Fruit fly (Drosophila melanogaster) whole organism, wandering third instar larva: ENCODE measurements around the gene CG9328.
A peak's percentile ranks its signal among the peaks of the same experiment; 100 is the strongest.

Source experiments
- Abd-B ChIP-seq: fragments of >200 bp; optimal IDR thresholded peaks from 2 replicates; lab custom pipeline; 2017; ENCODE audit warnings: missing biosample characterization, missing genetic modification characterization
- CG32264 ChIP-seq: fragments of 200-800 bp; sonication (Bioruptor generic); optimal IDR thresholded peaks from 2 replicates; lab custom pipeline; 2016; ENCODE audit warnings: missing biosample characterization, missing genetic modification characterization
- CG9705 ChIP-seq: fragments of 200-800 bp; sonication (Bioruptor generic); optimal IDR thresholded peaks from 2 replicates; lab custom pipeline; 2018; ENCODE audit warnings: missing biosample characterization, mild to moderate bottlenecking, missing genetic modification characterization
- CrebA ChIP-seq: fragments of 200-800 bp; sonication (Bioruptor generic); optimal IDR thresholded peaks from 2 replicates; lab custom pipeline; 2016; ENCODE audit warnings: missing biosample characterization, mild to moderate bottlenecking, missing genetic modification characterization, borderline replicate concordance
- Dfd ChIP-seq: fragments of >200 bp; optimal IDR thresholded peaks from 2 replicates; lab custom pipeline; 2017; ENCODE audit warnings: missing biosample characterization, missing genetic modification characterization
- Dif ChIP-seq: fragments of 200-275, 200-300 bp; sonication (Bioruptor generic); optimal IDR thresholded peaks from 2 replicates; lab custom pipeline; 2018; ENCODE audit warnings: missing biosample characterization, missing genetic modification characterization; ENCODE audit not compliant: partially characterized antibody
- GATAd ChIP-seq: sonication (Bioruptor generic); optimal IDR thresholded peaks from 2 replicates; lab custom pipeline; 2016; ENCODE audit warnings: missing biosample characterization, missing genetic modification characterization
- HLH106 ChIP-seq: fragments of 200-800 bp; optimal IDR thresholded peaks from 3 replicates; lab custom pipeline; 2019; ENCODE audit warnings: missing biosample characterization, mild to moderate bottlenecking, missing genetic modification characterization, moderate library complexity
- Hnf4 ChIP-seq: fragments of 200-800 bp; sonication (Bioruptor generic); optimal IDR thresholded peaks from 2 replicates; lab custom pipeline; 2016; ENCODE audit warnings: missing biosample characterization, mild to moderate bottlenecking, missing genetic modification characterization
- Hr78 ChIP-seq: fragments of >200 bp; optimal IDR thresholded peaks from 2 replicates; lab custom pipeline; 2017; ENCODE audit warnings: missing biosample characterization, missing genetic modification characterization
- Hr83 ChIP-seq: fragments of 200-300 bp; sonication (Bioruptor generic); optimal IDR thresholded peaks from 2 replicates; lab custom pipeline; 2016; ENCODE audit warnings: missing biosample characterization, mild to moderate bottlenecking, missing genetic modification characterization, moderate library complexity; ENCODE audit not compliant: poor library complexity, severe bottlenecking
- Jra ChIP-seq: sonication (Bioruptor generic); optimal IDR thresholded peaks from 2 replicates; lab custom pipeline; 2016; ENCODE audit warnings: missing biosample characterization, missing genetic modification characterization
- Mio ChIP-seq: sonication (Bioruptor generic); optimal IDR thresholded peaks from 2 replicates; lab custom pipeline; 2016; ENCODE audit warnings: missing biosample characterization, missing genetic modification characterization
- Myc ChIP-seq: fragments of >200 bp; optimal IDR thresholded peaks from 2 replicates; lab custom pipeline; 2017
- N ChIP-seq: fragments of >200 bp; optimal IDR thresholded peaks from 2 replicates; lab custom pipeline; 2018; ENCODE audit warnings: missing biosample characterization, missing external identifiers, missing genetic modification characterization
- OdsH ChIP-seq: fragments of 200-800 bp; sonication (Bioruptor generic); optimal IDR thresholded peaks from 2 replicates; lab custom pipeline; 2016; ENCODE audit warnings: missing biosample characterization, mild to moderate bottlenecking, missing genetic modification characterization
- Rel ChIP-seq, 2 experiments: fragments of 200-800 bp; sonication (Bioruptor generic) in 1 of 2; optimal IDR thresholded peaks; 2 replicates in 1 of 2; 3 replicates in 1 of 2; lab custom pipeline; 2016 to 2019; ENCODE audit warnings: mild to moderate bottlenecking in 2 of 2, missing biosample characterization in 2 of 2, missing genetic modification characterization in 2 of 2, moderate library complexity in 1 of 2
- Sp1 ChIP-seq: fragments of 200-800 bp; sonication (Bioruptor generic); optimal IDR thresholded peaks from 3 replicates; lab custom pipeline; 2019; ENCODE audit warnings: missing biosample characterization, mild to moderate bottlenecking, missing genetic modification characterization, moderate library complexity
- Vsx2 ChIP-seq: fragments of 200-300, 225-300 bp; sonication (Bioruptor generic); optimal IDR thresholded peaks from 2 replicates; lab custom pipeline; 2018; ENCODE audit warnings: missing biosample characterization, missing genetic modification characterization; ENCODE audit not compliant: partially characterized antibody
- br ChIP-seq: fragments of 200-800 bp; sonication (Bioruptor generic); optimal IDR thresholded peaks from 2 replicates; lab custom pipeline; 2016; ENCODE audit warnings: missing biosample characterization, missing genetic modification characterization
- brk ChIP-seq: fragments of 200-800 bp; sonication (Bioruptor generic); optimal IDR thresholded peaks from 2 replicates; lab custom pipeline; 2016; ENCODE audit warnings: missing biosample characterization, mild to moderate bottlenecking, missing genetic modification characterization
- dl ChIP-seq, 2 experiments: fragments of 175-275, 200-275 bp in 1 of 2; fragments of 200-275 bp in 1 of 2; sonication (Bioruptor generic); optimal IDR thresholded peaks; lab custom pipeline; 2018; ENCODE audit warnings: mild to moderate bottlenecking in 2 of 2, missing biosample characterization in 2 of 2, missing genetic modification characterization in 2 of 2, moderate library complexity in 2 of 2; ENCODE audit not compliant: partially characterized antibody in 2 of 2, insufficient read depth in 1 of 2
- dmrt93B ChIP-seq: fragments of 200-800 bp; sonication (Bioruptor generic); optimal IDR thresholded peaks from 2 replicates; lab custom pipeline; 2018; ENCODE audit warnings: missing biosample characterization, mild to moderate bottlenecking, missing genetic modification characterization
- dsf ChIP-seq: sonication (Bioruptor generic); optimal IDR thresholded peaks from 2 replicates; lab custom pipeline; 2016; ENCODE audit warnings: missing biosample characterization, missing genetic modification characterization, borderline replicate concordance
- ey ChIP-seq: fragments of 200-800 bp; sonication (Bioruptor generic); optimal IDR thresholded peaks from 2 replicates; lab custom pipeline; 2016; ENCODE audit warnings: missing biosample characterization, missing genetic modification characterization
- foxo ChIP-seq, 2 experiments: fragments of 200-800 bp; sonication (Bioruptor generic); optimal IDR thresholded peaks; 2 replicates in 1 of 2; 3 replicates in 1 of 2; lab custom pipeline; 2016 to 2017; ENCODE audit warnings: missing biosample characterization in 2 of 2, missing genetic modification characterization in 2 of 2
- fru ChIP-seq: fragments of 200-800 bp; sonication (Bioruptor generic); optimal IDR thresholded peaks from 3 replicates; lab custom pipeline; 2016; ENCODE audit warnings: missing biosample characterization, mild to moderate bottlenecking, missing genetic modification characterization
- h ChIP-seq: fragments of 200-800 bp; sonication (Bioruptor generic); optimal IDR thresholded peaks from 3 replicates; lab custom pipeline; 2016; ENCODE audit warnings: missing biosample characterization, mild to moderate bottlenecking, missing genetic modification characterization
- jim ChIP-seq: fragments of 175-275, 200-325 bp; sonication (Bioruptor generic); optimal IDR thresholded peaks from 2 replicates; lab custom pipeline; 2016; ENCODE audit warnings: missing biosample characterization, mild to moderate bottlenecking, missing genetic modification characterization
- lola ChIP-seq: fragments of >200 bp; optimal IDR thresholded peaks from 2 replicates; lab custom pipeline; 2017; ENCODE audit warnings: missing biosample characterization, missing genetic modification characterization
- pan ChIP-seq: fragments of >200 bp; optimal IDR thresholded peaks from 2 replicates; lab custom pipeline; 2017
- psq ChIP-seq: fragments of 200-800 bp; sonication (Bioruptor generic); optimal IDR thresholded peaks from 3 replicates; lab custom pipeline; 2017; ENCODE audit warnings: missing biosample characterization, mild to moderate bottlenecking, missing genetic modification characterization, moderate library complexity
- rgr ChIP-seq: fragments of 200-800 bp; sonication (Bioruptor generic); optimal IDR thresholded peaks from 3 replicates; lab custom pipeline; 2016; ENCODE audit warnings: missing biosample characterization, mild to moderate bottlenecking, missing genetic modification characterization
- sage ChIP-seq: fragments of 200-800 bp; sonication (Bioruptor generic); optimal IDR thresholded peaks from 2 replicates; lab custom pipeline; 2016; ENCODE audit warnings: missing biosample characterization, mild to moderate bottlenecking, missing genetic modification characterization
- sv ChIP-seq: fragments of 200-800 bp; sonication (Bioruptor generic); optimal IDR thresholded peaks from 3 replicates; lab custom pipeline; 2016; ENCODE audit warnings: missing biosample characterization, missing genetic modification characterization
- tai ChIP-seq: sonication (Bioruptor generic); optimal IDR thresholded peaks from 2 replicates; lab custom pipeline; 2016; ENCODE audit warnings: missing biosample characterization, missing genetic modification characterization
- usp ChIP-seq: fragments of >200 bp; optimal IDR thresholded peaks from 2 replicates; lab custom pipeline; 2017; ENCODE audit warnings: missing biosample characterization, missing genetic modification characterization
- woc ChIP-seq: sonication (Bioruptor generic); optimal IDR thresholded peaks from 2 replicates; lab custom pipeline; 2016; ENCODE audit warnings: missing biosample characterization, mild to moderate bottlenecking, missing genetic modification characterization

The CG9328 gene

DNA sequence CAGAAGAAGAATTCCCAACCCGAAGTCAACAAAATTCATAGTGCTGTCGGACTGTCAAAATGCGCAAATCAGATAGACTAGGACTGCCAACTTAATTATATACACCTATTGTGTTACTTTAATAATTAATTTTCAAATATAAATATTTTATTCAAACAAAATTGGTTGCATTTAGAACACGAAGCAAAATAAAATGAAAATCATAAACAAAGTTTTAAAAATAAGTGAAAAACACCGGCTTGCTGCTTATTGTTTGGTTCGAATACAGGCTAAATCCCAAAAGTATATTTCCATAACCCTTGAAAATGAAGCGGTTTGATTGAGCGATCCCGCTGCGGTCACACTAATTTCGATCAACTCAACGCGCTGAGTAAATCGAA, 39.7 kb upstream of the CG9328 start, which contains the start of the genes Rhau and dia:
Gene Rhau, minus strand, starts transcription at position 178 of the 380 bp plus-strand sequence.
Gene dia, plus strand, starts transcription at position 337 of the 380 bp plus-strand sequence.
- TF ChIP-seq Dfd (GFP tag; lab: Kevin White, UChicago) = no peak
- TF ChIP-seq foxo (GFP tag; optimal IDR thresholded peaks at IDR 0.05; lab: Kevin White, UChicago) = peak in 1 of 2 experiments; percentile 3
- TF ChIP-seq ey (GFP tag; lab: Kevin White, UChicago) = no peak
- TF ChIP-seq Dif (GFP tag; lab: Kevin White, UChicago) = no peak
- no peak for TF ChIP-seq Hr78 (GFP tag; lab: Kevin White, UChicago)
- no peak for TF ChIP-seq brk (GFP tag; lab: Kevin White, UChicago)
- no peak for TF ChIP-seq usp (GFP tag; lab: Kevin White, UChicago)
- TF ChIP-seq Abd-B (GFP tag; lab: Kevin White, UChicago) = no peak
- TF ChIP-seq fru (GFP tag; lab: Kevin White, UChicago) = no peak
- no peak for TF ChIP-seq OdsH
- TF ChIP-seq sage (GFP tag; lab: Kevin White, UChicago) = no peak
- peak; percentile 30 for TF ChIP-seq Sp1 (GFP tag; lab: Kevin White, UChicago)
- no peak for TF ChIP-seq Hr83 (GFP tag; lab: Kevin White, UChicago)
- no peak for TF ChIP-seq br
- no peak for TF ChIP-seq sv (GFP tag; lab: Kevin White, UChicago)
- TF ChIP-seq dl (GFP tag; optimal IDR thresholded peaks at IDR 0.05; lab: Kevin White, UChicago; ENCODE audit: insufficient read depth in 1 of 2, partially characterized antibody in 2 of 2) = no peak
- TF ChIP-seq psq (GFP tag; lab: Kevin White, UChicago) = no peak
- TF ChIP-seq GATAd (GFP tag; lab: Kevin White, UChicago) = no peak
- no peak for TF ChIP-seq CG9705 (GFP tag; lab: Kevin White, UChicago)
- no peak for TF ChIP-seq rgr (GFP tag; lab: Kevin White, UChicago)
- no peak for TF ChIP-seq Vsx2 (GFP tag; lab: Kevin White, UChicago)
- TF ChIP-seq lola (GFP tag; lab: Kevin White, UChicago) = no peak
- TF ChIP-seq h = peak; percentile 11
- no peak for TF ChIP-seq CrebA (GFP tag; lab: Kevin White, UChicago)
- TF ChIP-seq Mio (GFP tag; lab: Kevin White, UChicago) = no peak
- peak; percentile 11 for TF ChIP-seq Myc
- TF ChIP-seq CG32264 = no peak
- TF ChIP-seq woc (GFP tag; lab: Kevin White, UChicago) = no peak
- TF ChIP-seq Jra (GFP tag; lab: Kevin White, UChicago) = no peak
- no peak for TF ChIP-seq jim (GFP tag; lab: Kevin White, UChicago)
- TF ChIP-seq Rel (GFP tag; optimal IDR thresholded peaks at IDR 0.05; lab: Kevin White, UChicago) = no peak
- peak; percentile 37 for TF ChIP-seq Rel (tag; optimal IDR thresholded peaks at IDR 0.05; lab: Kevin White, UChicago)
- no peak for TF ChIP-seq N (GFP tag; lab: Kevin White, UChicago)
- TF ChIP-seq HLH106 = peak; percentile 33
- no peak for TF ChIP-seq pan (lab: Kevin White, UChicago)
- no peak for TF ChIP-seq tai (GFP tag; lab: Kevin White, UChicago)
- no peak for TF ChIP-seq dsf (GFP tag; lab: Kevin White, UChicago)
- TF ChIP-seq dmrt93B = no peak
- TF ChIP-seq Hnf4 = peak; percentile 47
- TF ChIP-seq, all 38 proteins: peak for 7

DNA sequence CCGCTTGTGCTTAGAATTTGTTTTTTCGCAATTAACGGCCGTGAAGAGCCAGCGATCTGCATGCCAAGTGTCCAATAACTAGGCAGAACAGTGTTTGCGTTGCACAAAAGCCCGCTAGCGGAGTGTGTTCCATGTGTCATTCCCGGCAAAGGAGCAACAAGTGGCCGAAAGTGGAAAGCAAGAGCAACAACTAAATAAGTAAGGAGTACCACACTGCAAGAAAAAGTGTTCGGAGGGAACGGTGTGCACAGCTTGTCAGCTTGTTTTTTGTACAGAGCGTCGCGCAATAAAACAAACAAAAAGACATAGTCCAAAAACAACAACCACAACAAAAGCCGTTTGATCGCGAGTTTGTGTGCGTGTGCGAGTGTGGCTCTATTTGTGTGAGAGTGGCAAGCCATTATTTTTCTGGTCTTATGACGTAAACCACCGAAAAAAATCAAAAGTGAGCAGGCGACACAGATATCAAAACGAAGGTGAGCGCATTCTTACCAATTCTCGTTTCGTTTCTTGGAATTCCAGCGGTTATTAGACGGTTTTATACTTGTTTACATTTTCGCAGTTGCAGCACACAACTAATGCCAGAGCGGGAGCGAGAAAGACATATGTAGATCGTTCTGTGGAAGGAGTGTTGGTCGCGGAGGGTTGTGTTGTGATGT, 39.2 kb upstream of the CG9328 start:
- TF ChIP-seq h = peak; percentile 6
- no peak for TF ChIP-seq Vsx2 (GFP tag; lab: Kevin White, UChicago)
- no peak for TF ChIP-seq HLH106
- TF ChIP-seq dl (GFP tag; optimal IDR thresholded peaks at IDR 0.05; lab: Kevin White, UChicago; ENCODE audit: insufficient read depth in 1 of 2, partially characterized antibody in 2 of 2) = no peak
- no peak for TF ChIP-seq CrebA (GFP tag; lab: Kevin White, UChicago)
- peak; percentile 13 for TF ChIP-seq Sp1 (GFP tag; lab: Kevin White, UChicago)
- TF ChIP-seq psq (GFP tag; lab: Kevin White, UChicago) = no peak
- TF ChIP-seq OdsH = no peak
- peak; percentile 21 for TF ChIP-seq rgr (GFP tag; lab: Kevin White, UChicago)
- TF ChIP-seq Mio (GFP tag; lab: Kevin White, UChicago) = no peak
- TF ChIP-seq GATAd (GFP tag; lab: Kevin White, UChicago) = no peak
- peak; percentile 58 for TF ChIP-seq jim (GFP tag; lab: Kevin White, UChicago)
- TF ChIP-seq br = peak; percentile 6
- TF ChIP-seq tai (GFP tag; lab: Kevin White, UChicago) = no peak
